Fruit fly (Drosophila melanogaster) whole organism, embryonic: Measurements from ENCODE around the gene loqs.

Experiments used
- Atf3 ChIP-seq: fragments of 200-800 bp; sonication (Bioruptor generic); optimal IDR thresholded peaks from 3 replicates; lab custom pipeline; 2016; ENCODE audit warnings: missing biosample characterization, missing genetic modification characterization
- Awh ChIP-seq: fragments of 200-800 bp; sonication (Bioruptor generic); IDR thresholded peaks from 2 replicates; pipeline ENCODE4, ENCODE4 v1.3.6; 2022; ENCODE audit warnings: missing biosample characterization, missing genetic modification characterization
- Bgb ChIP-seq: fragments of 200-800 bp; sonication (Bioruptor generic); IDR thresholded peaks from 2 replicates; pipeline ENCODE4 v1.3.6; 2022; ENCODE audit warnings: missing biosample characterization, missing genetic modification characterization; ENCODE audit not compliant: partially characterized antibody
- CG10543 ChIP-seq: fragments of 200-800 bp; sonication (Bioruptor generic); optimal IDR thresholded peaks from 3 replicates; lab custom pipeline; 2017; ENCODE audit warnings: missing biosample characterization, mild to moderate bottlenecking, missing genetic modification characterization, moderate library complexity
- CG11247 ChIP-seq: fragments of 200-800 bp; sonication (Bioruptor generic); IDR thresholded peaks from 2 replicates; pipeline ENCODE4 v1.3.6; 2022; ENCODE audit warnings: missing biosample characterization, missing genetic modification characterization
- CG11456 ChIP-seq: fragments of 200-800 bp; sonication (Bioruptor generic); IDR thresholded peaks from 3 replicates; pipeline ENCODE4 v1.3.6; 2022; ENCODE audit warnings: missing biosample characterization, missing genetic modification characterization
- CG11723 ChIP-seq: fragments of 200-800 bp; sonication (Bioruptor generic); optimal IDR thresholded peaks from 2 replicates; lab custom pipeline; 2017; ENCODE audit warnings: missing biosample characterization, mild to moderate bottlenecking, missing genetic modification characterization
- CG15514 ChIP-seq: fragments of 200-800 bp; sonication (Bioruptor generic); optimal IDR thresholded peaks from 3 replicates; lab custom pipeline; 2017; ENCODE audit warnings: missing biosample characterization, missing genetic modification characterization, mild to moderate bottlenecking, moderate library complexity, missing genetic modification reagents
- CG16813 ChIP-seq: fragments of 200-800 bp; sonication (Bioruptor generic); IDR thresholded peaks from 3 replicates; pipeline ENCODE4 v1.3.6; 2022; ENCODE audit warnings: missing biosample characterization, missing genetic modification characterization; ENCODE audit not compliant: partially characterized antibody
- CG16815 ChIP-seq: fragments of 200-800 bp; sonication (Bioruptor generic); optimal IDR thresholded peaks from 3 replicates; lab custom pipeline; 2017; ENCODE audit warnings: missing biosample characterization, mild to moderate bottlenecking, missing genetic modification characterization
- CG18476 ChIP-seq: fragments of 200-800 bp; sonication (Bioruptor generic); optimal IDR thresholded peaks from 2 replicates; lab custom pipeline; 2016; ENCODE audit warnings: missing biosample characterization, mild to moderate bottlenecking, missing genetic modification characterization
- CG18599 ChIP-seq: fragments of 200-800 bp; sonication (Bioruptor generic); optimal IDR thresholded peaks from 3 replicates; lab custom pipeline; 2017; ENCODE audit warnings: missing biosample characterization, missing genetic modification characterization, mild to moderate bottlenecking, moderate library complexity, missing genetic modification reagents
- CG42726 ChIP-seq: fragments of 200-800 bp; sonication (Bioruptor generic); IDR thresholded peaks from 2 replicates; pipeline ENCODE4 v1.3.6; 2022; ENCODE audit warnings: missing biosample characterization, missing genetic modification characterization; ENCODE audit not compliant: partially characterized antibody
- CG4360 ChIP-seq: fragments of 200-800 bp; sonication (Bioruptor generic); IDR thresholded peaks from 2 replicates; pipeline ENCODE4 v1.3.6; 2022; ENCODE audit warnings: missing biosample characterization, missing genetic modification characterization
- CG8359 ChIP-seq: fragments of 200-800 bp; sonication (Bioruptor generic); optimal IDR thresholded peaks from 2 replicates; lab custom pipeline; 2017; ENCODE audit warnings: missing biosample characterization, mild to moderate bottlenecking, missing genetic modification characterization, borderline replicate concordance
- CG9876 ChIP-seq: fragments of 200-800 bp; sonication (Bioruptor generic); optimal IDR thresholded peaks from 2 replicates; lab custom pipeline; 2016; ENCODE audit warnings: missing biosample characterization, missing genetic modification characterization
- Dek ChIP-seq: fragments of 200-800 bp; sonication (Bioruptor generic); optimal IDR thresholded peaks from 3 replicates; lab custom pipeline; 2019; ENCODE audit warnings: missing biosample characterization, mild to moderate bottlenecking, missing genetic modification characterization, moderate library complexity
- Dip3 ChIP-seq: fragments of 200-800 bp; sonication (Bioruptor generic); optimal IDR thresholded peaks from 3 replicates; lab custom pipeline; 2016; ENCODE audit warnings: missing biosample characterization, missing genetic modification characterization
- Drgx ChIP-seq: fragments of 200-800 bp; sonication (Bioruptor generic); IDR thresholded peaks from 2 replicates; pipeline ENCODE4 v1.3.6; 2022; ENCODE audit warnings: missing biosample characterization, missing genetic modification characterization
- HLH54F ChIP-seq: fragments of 200-800 bp; sonication (Bioruptor generic); optimal IDR thresholded peaks from 3 replicates; lab custom pipeline; 2016; ENCODE audit warnings: missing biosample characterization, missing genetic modification characterization
- Hey ChIP-seq: fragments of 200-800 bp; sonication (Bioruptor generic); optimal IDR thresholded peaks from 3 replicates; lab custom pipeline; 2018; ENCODE audit warnings: missing biosample characterization, mild to moderate bottlenecking, missing genetic modification characterization
- Hr3 ChIP-seq: fragments of 200-800 bp; sonication (Bioruptor generic); optimal IDR thresholded peaks from 3 replicates; lab custom pipeline; 2016; ENCODE audit warnings: missing biosample characterization, missing genetic modification characterization
- Jarid2 ChIP-seq: fragments of 200-800 bp; sonication (Bioruptor generic); optimal IDR thresholded peaks from 3 replicates; lab custom pipeline; 2017; ENCODE audit warnings: mild to moderate bottlenecking, missing biosample characterization, missing genetic modification reagents, missing genetic modification characterization
- Lhr ChIP-seq: fragments of 200-800 bp; sonication (Bioruptor generic); optimal IDR thresholded peaks from 3 replicates; lab custom pipeline; 2017; ENCODE audit warnings: mild to moderate bottlenecking, missing biosample characterization, missing genetic modification reagents, missing genetic modification characterization
- Lpt ChIP-seq: fragments of >200 bp; optimal IDR thresholded peaks from 2 replicates; lab custom pipeline; 2018; ENCODE audit warnings: missing biosample characterization, missing genetic modification characterization
- Med ChIP-seq: fragments of 200-800 bp; sonication (Bioruptor generic); peaks from one replicate; lab custom pipeline; 2016; ENCODE audit warnings: missing biosample characterization, missing genetic modification characterization, mild to moderate bottlenecking, inconsistent platforms, moderate library complexity
- Myb ChIP-seq: fragments of 200-800 bp; sonication (Bioruptor generic); optimal IDR thresholded peaks from 2 replicates; lab custom pipeline; 2016; ENCODE audit warnings: missing biosample characterization, missing genetic modification characterization
- NK7.1 ChIP-seq: fragments of 200-800 bp; sonication (Bioruptor generic); optimal IDR thresholded peaks from 3 replicates; lab custom pipeline; 2016; ENCODE audit warnings: missing biosample characterization, missing genetic modification characterization
- Nf-YA ChIP-seq: fragments of 200-800 bp; sonication (Bioruptor generic); IDR thresholded peaks from 2 replicates; pipeline ENCODE4 v1.3.6; 2022; ENCODE audit warnings: missing biosample characterization, missing genetic modification characterization
- Trl ChIP-seq, 3 experiments: fragments of >200 bp in 2 of 3; fragments of 200-800 bp in 1 of 3; sonication (Bioruptor generic) in 1 of 3; optimal IDR thresholded peaks; 2 replicates in 1 of 3; 3 replicates in 2 of 3; lab custom pipeline; 2016 to 2017; ENCODE audit warnings: missing biosample characterization in 1 of 3, missing genetic modification characterization in 1 of 3
- ara ChIP-seq: fragments of 200-800 bp; sonication (Bioruptor generic); IDR thresholded peaks from 2 replicates; pipeline ENCODE4 v1.3.6; 2022; ENCODE audit warnings: missing biosample characterization, missing genetic modification characterization
- br ChIP-seq: fragments of >200 bp; optimal IDR thresholded peaks from 2 replicates; lab custom pipeline; 2017
- bsh ChIP-seq, 2 experiments: fragments of 200-800 bp; sonication (Bioruptor generic); optimal IDR thresholded peaks; 2 replicates each; lab custom pipeline; 2017 to 2018; ENCODE audit warnings: mild to moderate bottlenecking in 2 of 2, missing biosample characterization in 2 of 2, missing genetic modification characterization in 2 of 2, moderate library complexity in 1 of 2
- crc ChIP-seq: fragments of 200-800 bp; sonication (Bioruptor generic); optimal IDR thresholded peaks from 2 replicates; lab custom pipeline; 2016; ENCODE audit warnings: missing biosample characterization, missing genetic modification characterization
- dati ChIP-seq: fragments of 200-800 bp; sonication (Bioruptor generic); IDR thresholded peaks from 2 replicates; pipeline ENCODE4 v1.3.6; 2022; ENCODE audit warnings: missing biosample characterization, missing genetic modification characterization
- dpn ChIP-seq, 2 experiments: fragments of 200-800 bp; sonication (Bioruptor generic); optimal IDR thresholded peaks; 3 replicates each; lab custom pipeline; 2016; ENCODE audit warnings: missing biosample characterization in 2 of 2, missing genetic modification characterization in 2 of 2
- exex ChIP-seq: fragments of 200-800 bp; sonication (Bioruptor generic); optimal IDR thresholded peaks from 4 replicates; lab custom pipeline; 2018; ENCODE audit warnings: missing biosample characterization, mild to moderate bottlenecking, missing genetic modification characterization, moderate library complexity
- gsb ChIP-seq: fragments of 200-800 bp; sonication (Bioruptor generic); IDR thresholded peaks from 2 replicates; pipeline ENCODE4 v1.3.6; 2022; ENCODE audit warnings: missing biosample characterization, missing genetic modification characterization
- gsb-n ChIP-seq: fragments of 200-800 bp; sonication (Bioruptor generic); optimal IDR thresholded peaks from 3 replicates; lab custom pipeline; 2018; ENCODE audit warnings: missing biosample characterization, mild to moderate bottlenecking, missing genetic modification characterization
- inv ChIP-seq: fragments of 200-800 bp; sonication (Bioruptor generic); IDR thresholded peaks from 2 replicates; pipeline ENCODE4 v1.3.6; 2022; ENCODE audit warnings: missing biosample characterization, missing genetic modification characterization; ENCODE audit not compliant: partially characterized antibody
- lilli ChIP-seq: fragments of 200-800 bp; sonication (Bioruptor generic); optimal IDR thresholded peaks from 3 replicates; lab custom pipeline; 2016; ENCODE audit warnings: missing biosample characterization, missing genetic modification characterization
- luna ChIP-seq: fragments of 200-800 bp; sonication (Bioruptor generic); optimal IDR thresholded peaks from 2 replicates; lab custom pipeline; 2016; ENCODE audit warnings: missing biosample characterization, missing genetic modification characterization
- maf-S ChIP-seq: fragments of 200-800 bp; sonication (Bioruptor generic); optimal IDR thresholded peaks from 2 replicates; lab custom pipeline; 2016; ENCODE audit warnings: missing biosample characterization, missing genetic modification characterization
- nmo ChIP-seq: fragments of 200-800 bp; sonication (Bioruptor generic); optimal IDR thresholded peaks from 2 replicates; lab custom pipeline; 2018; ENCODE audit warnings: missing biosample characterization, mild to moderate bottlenecking, missing genetic modification characterization, moderate library complexity
- pb ChIP-seq: fragments of 200-800 bp; sonication (Bioruptor generic); optimal IDR thresholded peaks from 3 replicates; lab custom pipeline; 2016; ENCODE audit warnings: missing biosample characterization, missing genetic modification characterization
- sr ChIP-seq: fragments of 200-800 bp; sonication (Bioruptor generic); IDR thresholded peaks from 3 replicates; pipeline ENCODE4 v1.3.6; 2022; ENCODE audit warnings: missing biosample characterization, missing genetic modification characterization
- stwl ChIP-seq: fragments of 200-800 bp; sonication (Bioruptor generic); optimal IDR thresholded peaks from 3 replicates; lab custom pipeline; 2018; ENCODE audit warnings: missing biosample characterization, mild to moderate bottlenecking, missing genetic modification characterization, moderate library complexity
- sug ChIP-seq: fragments of 200-800 bp; optimal IDR thresholded peaks from 2 replicates; lab custom pipeline; 2019; ENCODE audit warnings: missing biosample characterization, mild to moderate bottlenecking, missing genetic modification characterization, moderate library complexity
- tin ChIP-seq: fragments of 200-800 bp; sonication (Bioruptor generic); optimal IDR thresholded peaks from 3 replicates; lab custom pipeline; 2016; ENCODE audit warnings: missing biosample characterization, missing genetic modification characterization
- unc-4 ChIP-seq: fragments of 200-800 bp; sonication (Bioruptor generic); IDR thresholded peaks from 2 replicates; pipeline ENCODE4 v1.3.6; 2022; ENCODE audit warnings: missing biosample characterization, missing genetic modification characterization; ENCODE audit not compliant: partially characterized antibody

Gene loqs

DNA sequence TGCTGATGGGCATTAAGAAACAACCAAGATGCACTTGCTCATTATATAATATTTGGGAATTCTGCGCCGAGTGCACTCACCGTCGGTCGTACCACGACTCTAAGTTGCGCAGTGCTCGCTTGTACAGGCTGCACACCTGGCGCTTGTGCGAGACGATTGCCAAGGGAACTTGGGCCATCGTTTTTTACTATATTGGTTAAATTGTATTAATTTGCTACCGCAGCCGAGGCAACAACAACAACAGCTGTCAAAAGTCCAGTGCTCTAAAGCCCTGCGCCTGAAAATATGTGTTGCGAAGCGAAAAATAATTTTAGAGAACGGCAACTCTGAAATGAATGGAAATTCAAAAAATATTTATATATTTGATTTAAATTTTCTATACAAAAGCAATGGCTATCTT, 11.7 kb upstream of the loqs start, which contains the start of gene ND-B22 (continued):
- no peak for TF ChIP-seq gsb-n (tag; lab: Kevin White, UChicago)
- TF ChIP-seq CG42726 (GFP tag; lab: Robert Waterston, UW) = no peak
- peak in 1 of 2 experiments; percentile 26 for TF ChIP-seq bsh (GFP tag; optimal IDR thresholded peaks at IDR 0.05; lab: Kevin White, UChicago)
- peak; percentile 36; the same call in 1 of the 2 replicates for TF ChIP-seq CG11247
- no peak for TF ChIP-seq CG9876 (GFP tag; lab: Kevin White, UChicago)
- TF ChIP-seq HLH54F (GFP tag; lab: Kevin White, UChicago) = peak; percentile 28
- TF ChIP-seq Trl (optimal IDR thresholded peaks at IDR 0.05; lab: Kevin White, UChicago) = no peak
- TF ChIP-seq Trl (GFP tag; optimal IDR thresholded peaks at IDR 0.05; lab: Kevin White, UChicago) = peak; percentile 31
- TF ChIP-seq dati (GFP tag; lab: Robert Waterston, UW) = no peak
- peak; percentile 53 for TF ChIP-seq sug
- no peak for TF ChIP-seq maf-S
- TF ChIP-seq CG18476 (GFP tag; lab: Kevin White, UChicago) = peak; percentile 1
- TF ChIP-seq Jarid2 = no peak
- TF ChIP-seq sr (GFP tag; lab: Robert Waterston, UW) = no peak
- TF ChIP-seq Hr3 (GFP tag; lab: Kevin White, UChicago) = peak; percentile 3
- TF ChIP-seq gsb (GFP tag; lab: Robert Waterston, UW) = no peak
- TF ChIP-seq CG8359 (GFP tag; lab: Kevin White, UChicago) = no peak
- no peak for TF ChIP-seq pb (GFP tag; lab: Kevin White, UChicago)
- TF ChIP-seq crc (GFP tag; lab: Kevin White, UChicago) = no peak
- TF ChIP-seq Bgb = peak; percentile 71
- TF ChIP-seq CG4360 (GFP tag; lab: Robert Waterston, UW) = peak; percentile 97
- peak; percentile 57 for TF ChIP-seq CG15514 (GFP tag; lab: Kevin White, UChicago)
- TF ChIP-seq Med (GFP tag; lab: Kevin White, UChicago) = peak; percentile 88
- TF ChIP-seq luna = no peak
- no peak for TF ChIP-seq Drgx (GFP tag; lab: Robert Waterston, UW)
- no peak; the same call in 1 of the 2 replicates for TF ChIP-seq inv (GFP tag; lab: Robert Waterston, UW)
- peak; percentile 51 for TF ChIP-seq CG18599 (GFP tag; lab: Kevin White, UChicago)
- no peak for TF ChIP-seq exex
- peak; percentile 96 for TF ChIP-seq stwl
- no peak for TF ChIP-seq br (lab: Kevin White, UChicago)
- peak; percentile 39 for TF ChIP-seq nmo (GFP tag; lab: Kevin White, UChicago)
- TF ChIP-seq unc-4 (GFP tag; lab: Robert Waterston, UW) = no peak
- TF ChIP-seq Hey (tag; lab: Kevin White, UChicago) = no peak
- no peak for TF ChIP-seq Awh (GFP tag; lab: Robert Waterston, UW)
- TF ChIP-seq tin = peak; percentile 46
- no peak for TF ChIP-seq Atf3 (GFP tag; lab: Kevin White, UChicago)
- TF ChIP-seq Lhr (GFP tag; lab: Kevin White, UChicago) = peak; percentile 34
- TF ChIP-seq Dek (tag; lab: Kevin White, UChicago) = peak; percentile 34
- TF ChIP-seq Dip3 (GFP tag; lab: Kevin White, UChicago) = peak; percentile 61
- TF ChIP-seq ara = peak; percentile 35; the same call in 1 of the 2 replicates
- TF ChIP-seq Lpt (GFP tag; lab: Kevin White, UChicago) = no peak
- TF ChIP-seq Nf-YA (GFP tag; lab: Robert Waterston, UW) = no peak
- no peak for TF ChIP-seq CG11723 (GFP tag; lab: Kevin White, UChicago)
- TF ChIP-seq lilli (GFP tag; lab: Kevin White, UChicago) = peak; percentile 67
- TF ChIP-seq CG16813 (GFP tag; lab: Robert Waterston, UW) = peak; percentile 21; the same call in 1 of the 3 replicates
- TF ChIP-seq CG10543 (GFP tag; lab: Kevin White, UChicago) = peak; percentile 38
- TF ChIP-seq CG11456 (GFP tag; lab: Robert Waterston, UW) = peak; percentile 12; the same call in 1 of the 3 replicates
- TF ChIP-seq Myb = peak; percentile 73
- TF ChIP-seq dpn (GFP tag; optimal IDR thresholded peaks at IDR 0.05; lab: Kevin White, UChicago) = peak; percentile 38 to 51
- no peak for TF ChIP-seq CG16815 (GFP tag; lab: Kevin White, UChicago)
- TF ChIP-seq NK7.1 (GFP tag; lab: Kevin White, UChicago) = peak; percentile 34
